Fruit fly (Drosophila melanogaster) whole organism, adult: ENCODE data around the gene Eogt.

Source experiments
- CG33017 ChIP-seq: fragments of 200-800 bp; sonication (Bioruptor generic); optimal IDR thresholded peaks from 2 replicates; lab custom pipeline; 2018; ENCODE audit warnings: missing biosample characterization, mild to moderate bottlenecking, missing genetic modification characterization, moderate library complexity
- CG5204 ChIP-seq: fragments of 200-800 bp; sonication (Bioruptor generic); optimal IDR thresholded peaks from 2 replicates; lab custom pipeline; 2016; ENCODE audit warnings: missing biosample characterization, missing genetic modification characterization
- Crg-1 ChIP-seq: fragments of 200-800 bp; sonication (Bioruptor generic); optimal IDR thresholded peaks from 2 replicates; lab custom pipeline; 2016; ENCODE audit warnings: missing biosample characterization, missing genetic modification characterization
- Hr96 ChIP-seq: fragments of 200-800 bp; sonication (Bioruptor generic); optimal IDR thresholded peaks from 2 replicates; lab custom pipeline; 2016; ENCODE audit warnings: missing biosample characterization, missing genetic modification characterization
- cnc ChIP-seq, 2 experiments: fragments of >200 bp; optimal IDR thresholded peaks; 2 replicates each; lab custom pipeline; 2017
- kay ChIP-seq: fragments of 200-800 bp; sonication (Bioruptor generic); peaks from one replicate; lab custom pipeline; 2016; ENCODE audit warnings: missing biosample characterization, missing genetic modification characterization, borderline replicate concordance
- ovo ChIP-seq: fragments of 200-800 bp; sonication (Bioruptor generic); optimal IDR thresholded peaks from 2 replicates; lab custom pipeline; 2016; ENCODE audit warnings: missing biosample characterization, missing genetic modification characterization

DNA sequence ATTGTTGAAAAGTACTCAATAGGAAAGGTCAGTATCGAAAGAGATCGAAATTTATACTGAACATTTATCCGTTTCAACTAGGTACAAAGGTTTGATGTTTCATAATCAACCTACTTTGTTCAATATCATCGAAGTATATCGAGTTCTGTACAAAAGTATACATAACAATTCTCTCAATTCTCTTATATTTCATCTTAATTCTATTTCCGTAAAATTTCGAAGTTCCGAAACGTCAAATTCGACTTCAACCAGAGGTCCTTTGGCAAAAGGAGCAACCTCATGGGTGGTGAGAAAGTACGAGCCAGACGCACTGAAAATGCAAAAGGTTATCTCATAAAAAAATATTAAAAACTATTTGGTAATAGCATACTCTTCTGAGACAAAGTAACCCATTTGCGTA, 35.7 kb downstream of the Eogt start, which contains the start of gene CG31948:
- TF ChIP-seq cnc (optimal IDR thresholded peaks at IDR 0.05; lab: Kevin White, UChicago) (no peak), ovo (GFP tag; lab: Kevin White, UChicago) (no peak), Crg-1 (GFP tag; lab: Kevin White, UChicago) (no peak), Hr96 (GFP tag; lab: Kevin White, UChicago) (no peak), kay (GFP tag; lab: Kevin White, UChicago) (no peak), CG5204 (no peak), CG33017 (no peak)
